Worm (Caenorhabditis elegans) whole organism, L4/young adult: Measurements from ENCODE around the gene C55C3.73.

Experiments
- W03F9.2 ChIP-seq: fragments of 150-350 bp; optimal IDR thresholded peaks from 2 replicates; lab custom pipeline; 2014; ENCODE audit warnings: missing biosample characterization, missing genetic modification characterization
- dao-5 ChIP-seq: sonication (generic microtip); optimal IDR thresholded peaks from 2 replicates; lab custom pipeline; 2016; ENCODE audit warnings: missing genotype, missing genetic modification characterization, moderate library complexity, missing compliant biosample characterization
- him-1 ChIP-seq: sonication (generic microtip); optimal IDR thresholded peaks from 2 replicates; lab custom pipeline; 2016; ENCODE audit warnings: missing genotype, missing genetic modification reagents, missing genetic modification characterization, missing compliant biosample characterization

ce11 chrIV:5701646-5702045 lies 1.6 kb downstream of the C55C3.73 start:
- TF ChIP-seq him-1 (tag; lab: Kevin White, UChicago) (no peak), dao-5 (no peak), W03F9.2 (no peak)
